Fruit fly (Drosophila melanogaster) whole organism, pupa: ENCODE results near the gene PIG-K.

Experiments used
- CG13204 ChIP-seq: fragments of 200-800 bp; sonication (Bioruptor generic); optimal IDR thresholded peaks from 2 replicates; lab custom pipeline; 2018; ENCODE audit warnings: missing biosample characterization, mild to moderate bottlenecking, missing genetic modification characterization, moderate library complexity
- CG14655 ChIP-seq: fragments of 200-800 bp; sonication (Bioruptor generic); optimal IDR thresholded peaks from 3 replicates; lab custom pipeline; 2017; ENCODE audit warnings: mild to moderate bottlenecking, missing biosample characterization, missing genetic modification reagents, missing genetic modification characterization

- TF ChIP-seq CG14655 (peak; percentile 85), CG13204 (GFP tag; lab: Kevin White, UChicago) (peak; percentile 69)
Observed at dm6 chrX:1968581-1969258, 40.4 kb downstream of the PIG-K start.
